Fruit fly (Drosophila melanogaster) whole organism, embryonic: Measurements from ENCODE around the gene mAcon1.

Source experiments
- ATbp ChIP-seq: fragments of 200-800 bp; sonication (Bioruptor generic); optimal IDR thresholded peaks from 2 replicates; lab custom pipeline; 2017; ENCODE audit warnings: missing biosample characterization, mild to moderate bottlenecking, missing genetic modification characterization, missing genetic modification reagents
- Abd-B ChIP-seq: fragments of 200-800 bp; sonication (Bioruptor generic); optimal IDR thresholded peaks from 2 replicates; lab custom pipeline; 2018; ENCODE audit warnings: missing biosample characterization, mild to moderate bottlenecking, missing genetic modification characterization, moderate library complexity
- CG11560 ChIP-seq: fragments of 200-800 bp; sonication (Bioruptor generic); IDR thresholded peaks from 3 replicates; pipeline ENCODE4 v1.3.6; 2022; ENCODE audit warnings: missing biosample characterization, missing genetic modification characterization
- CG1529 ChIP-seq: fragments of 200-800 bp; sonication (Bioruptor generic); optimal IDR thresholded peaks from 3 replicates; lab custom pipeline; 2018; ENCODE audit warnings: missing biosample characterization, missing genetic modification characterization
- CG1603 ChIP-seq: fragments of 200-800 bp; sonication (Bioruptor generic); optimal IDR thresholded peaks from 2 replicates; lab custom pipeline; 2019; ENCODE audit warnings: missing biosample characterization, mild to moderate bottlenecking, missing genetic modification characterization, moderate library complexity
- CG16779 ChIP-seq: fragments of 200-800 bp; sonication (Bioruptor generic); IDR thresholded peaks from 2 replicates; pipeline ENCODE4 v1.3.6; 2022; ENCODE audit warnings: missing biosample characterization, missing genetic modification characterization
- CG17186 ChIP-seq: fragments of 200-800 bp; sonication (Bioruptor generic); optimal IDR thresholded peaks from 3 replicates; lab custom pipeline; 2017; ENCODE audit warnings: missing biosample characterization, missing genetic modification reagents, missing genetic modification characterization
- CG17385 ChIP-seq: fragments of 200-800 bp; sonication (Bioruptor generic); optimal IDR thresholded peaks from 3 replicates; lab custom pipeline; 2018; ENCODE audit warnings: missing biosample characterization, mild to moderate bottlenecking, missing genetic modification characterization
- CG17829 ChIP-seq: fragments of 200-800 bp; optimal IDR thresholded peaks from 2 replicates; lab custom pipeline; 2019; ENCODE audit warnings: missing biosample characterization, mild to moderate bottlenecking, missing genetic modification characterization, moderate library complexity
- CG2120 ChIP-seq: fragments of 200-800 bp; sonication (Bioruptor generic); optimal IDR thresholded peaks from 3 replicates; lab custom pipeline; 2016; ENCODE audit warnings: missing biosample characterization, missing genetic modification characterization
- CG2202 ChIP-seq: fragments of 200-800 bp; sonication (Bioruptor generic); optimal IDR thresholded peaks from 2 replicates; lab custom pipeline; 2018; ENCODE audit warnings: missing biosample characterization, mild to moderate bottlenecking, missing genetic modification characterization
- CG31441 ChIP-seq: fragments of 200-800 bp; sonication (Bioruptor generic); IDR thresholded peaks from 2 replicates; pipeline ENCODE4 v1.3.6; 2022; ENCODE audit warnings: missing biosample characterization, missing genetic modification characterization
- CG33557 ChIP-seq: fragments of 200-800 bp; sonication (Bioruptor generic); optimal IDR thresholded peaks from 2 replicates; lab custom pipeline; 2019; ENCODE audit warnings: missing biosample characterization, mild to moderate bottlenecking, missing genetic modification characterization, moderate library complexity
- CG3995 ChIP-seq: fragments of 200-800 bp; sonication (Bioruptor generic); optimal IDR thresholded peaks from 3 replicates; lab custom pipeline; 2016; ENCODE audit warnings: missing biosample characterization, missing genetic modification characterization
- CG4328 ChIP-seq: fragments of 200-800 bp; sonication (Bioruptor generic); optimal IDR thresholded peaks from 3 replicates; lab custom pipeline; 2017; ENCODE audit warnings: missing biosample characterization, missing genetic modification reagents, missing genetic modification characterization
- CG5180 ChIP-seq: fragments of 200-800 bp; sonication (Bioruptor generic); optimal IDR thresholded peaks from 3 replicates; lab custom pipeline; 2017; ENCODE audit warnings: missing biosample characterization, missing genetic modification characterization, mild to moderate bottlenecking, moderate library complexity, missing genetic modification reagents
- CG9932 ChIP-seq: fragments of 200-800 bp; sonication (Bioruptor generic); IDR thresholded peaks from 2 replicates; pipeline ENCODE4 v1.3.6; 2022; ENCODE audit warnings: missing biosample characterization, missing genetic modification characterization
- Dad ChIP-seq: fragments of 200-800 bp; sonication (Bioruptor generic); optimal IDR thresholded peaks from 3 replicates; lab custom pipeline; 2016; ENCODE audit warnings: missing biosample characterization, missing genetic modification characterization
- Dll ChIP-seq: fragments of 200-800 bp; sonication (Bioruptor generic); IDR thresholded peaks from 4 replicates; pipeline ENCODE4 v1.3.6; 2022; ENCODE audit warnings: missing biosample characterization, missing genetic modification characterization; ENCODE audit not compliant: partially characterized antibody
- Dp ChIP-seq: fragments of 200-800 bp; sonication (Bioruptor generic); optimal IDR thresholded peaks from 2 replicates; lab custom pipeline; 2018; ENCODE audit warnings: missing biosample characterization, mild to moderate bottlenecking, missing genetic modification characterization, moderate library complexity
- Elba2 ChIP-seq: fragments of 200-800 bp; sonication (Bioruptor generic); optimal IDR thresholded peaks from 3 replicates; lab custom pipeline; 2016; ENCODE audit warnings: missing biosample characterization, missing genetic modification characterization
- Fer1 ChIP-seq: fragments of 200-800 bp; sonication (Bioruptor generic); optimal IDR thresholded peaks from 2 replicates; lab custom pipeline; 2017; ENCODE audit warnings: missing biosample characterization, mild to moderate bottlenecking, missing genetic modification characterization
- HmgZ ChIP-seq: fragments of 200-800 bp; sonication (Bioruptor generic); optimal IDR thresholded peaks from 2 replicates; lab custom pipeline; 2018; ENCODE audit warnings: missing biosample characterization, mild to moderate bottlenecking, missing genetic modification characterization
- Lhr ChIP-seq: fragments of 200-800 bp; sonication (Bioruptor generic); optimal IDR thresholded peaks from 3 replicates; lab custom pipeline; 2017; ENCODE audit warnings: mild to moderate bottlenecking, missing biosample characterization, missing genetic modification reagents, missing genetic modification characterization
- Nf-YB ChIP-seq: fragments of 200-800 bp; sonication (Bioruptor generic); optimal IDR thresholded peaks from 3 replicates; lab custom pipeline; 2019; ENCODE audit warnings: missing biosample characterization, mild to moderate bottlenecking, missing genetic modification characterization, moderate library complexity
- Nf-YC ChIP-seq: fragments of 200-800 bp; optimal IDR thresholded peaks from 3 replicates; lab custom pipeline; 2019; ENCODE audit warnings: missing biosample characterization, mild to moderate bottlenecking, missing genetic modification characterization, moderate library complexity
- PHDP ChIP-seq: fragments of 200-800 bp; sonication (Bioruptor generic); optimal IDR thresholded peaks from 3 replicates; lab custom pipeline; 2018; ENCODE audit warnings: missing biosample characterization, mild to moderate bottlenecking, missing genetic modification characterization, moderate library complexity
- Scr ChIP-seq: fragments of 200-800 bp; sonication (Bioruptor generic); IDR thresholded peaks from 2 replicates; pipeline ENCODE4 v1.3.6; 2022; ENCODE audit warnings: missing biosample characterization, missing genetic modification characterization; ENCODE audit not compliant: partially characterized antibody
- Trl ChIP-seq, 3 experiments: fragments of >200 bp in 2 of 3; fragments of 200-800 bp in 1 of 3; sonication (Bioruptor generic) in 1 of 3; optimal IDR thresholded peaks; 2 replicates in 1 of 3; 3 replicates in 2 of 3; lab custom pipeline; 2016 to 2017; ENCODE audit warnings: missing biosample characterization in 1 of 3, missing genetic modification characterization in 1 of 3
- ac ChIP-seq: fragments of 200-800 bp; sonication (Bioruptor generic); optimal IDR thresholded peaks from 3 replicates; lab custom pipeline; 2017; ENCODE audit warnings: missing biosample characterization, mild to moderate bottlenecking, missing genetic modification characterization
- ara ChIP-seq: fragments of 200-800 bp; sonication (Bioruptor generic); IDR thresholded peaks from 2 replicates; pipeline ENCODE4 v1.3.6; 2022; ENCODE audit warnings: missing biosample characterization, missing genetic modification characterization
- caup ChIP-seq: fragments of 200-800 bp; sonication (Bioruptor generic); optimal IDR thresholded peaks from 3 replicates; lab custom pipeline; 2017; ENCODE audit warnings: missing biosample characterization, mild to moderate bottlenecking, missing genetic modification characterization, moderate library complexity; ENCODE audit not compliant: severe bottlenecking
- chinmo ChIP-seq: fragments of 200-800 bp; sonication (Bioruptor generic); IDR thresholded peaks from 4 replicates; pipeline ENCODE4 v1.3.6; 2022; ENCODE audit warnings: missing biosample characterization, missing genetic modification characterization; ENCODE audit not compliant: partially characterized antibody
- crol ChIP-seq: fragments of 200-800 bp; sonication (Bioruptor generic); IDR thresholded peaks from 2 replicates; pipeline ENCODE4 v1.3.6; 2022; ENCODE audit warnings: missing biosample characterization, missing genetic modification characterization
- dan ChIP-seq: fragments of 200-800 bp; sonication (Bioruptor generic); IDR thresholded peaks from 2 replicates; pipeline ENCODE4 v1.3.6; 2022; ENCODE audit warnings: missing biosample characterization, missing genetic modification characterization
- dmrt11E ChIP-seq: fragments of 200-800 bp; sonication (Bioruptor generic); optimal IDR thresholded peaks from 3 replicates; lab custom pipeline; 2018; ENCODE audit warnings: missing biosample characterization, mild to moderate bottlenecking, missing genetic modification characterization, moderate library complexity
- eyg ChIP-seq: fragments of 200-800 bp; sonication (Bioruptor generic); optimal IDR thresholded peaks from 3 replicates; lab custom pipeline; 2016; ENCODE audit warnings: missing biosample characterization, missing genetic modification characterization
- gfzf ChIP-seq: fragments of 200-800 bp; sonication (Bioruptor generic); optimal IDR thresholded peaks from 2 replicates; lab custom pipeline; 2016; ENCODE audit warnings: missing biosample characterization, mild to moderate bottlenecking, missing genetic modification characterization, moderate library complexity
- hb ChIP-seq: fragments of 200-800 bp; sonication (Bioruptor generic); IDR thresholded peaks from 3 replicates; pipeline ENCODE4 v1.3.6; 2022; ENCODE audit warnings: missing biosample characterization, missing genetic modification characterization; ENCODE audit not compliant: partially characterized antibody
- lab ChIP-seq: fragments of 200-800 bp; sonication (Bioruptor generic); optimal IDR thresholded peaks from 3 replicates; lab custom pipeline; 2017; ENCODE audit warnings: missing biosample characterization, missing genetic modification characterization, mild to moderate bottlenecking, moderate library complexity, missing genetic modification reagents
- oc ChIP-seq: fragments of 200-800 bp; sonication (Bioruptor generic); optimal IDR thresholded peaks from 2 replicates; lab custom pipeline; 2018; ENCODE audit warnings: missing biosample characterization, mild to moderate bottlenecking, missing genetic modification characterization, moderate library complexity
- org-1 ChIP-seq: fragments of 200-800 bp; sonication (Bioruptor generic); optimal IDR thresholded peaks from 2 replicates; lab custom pipeline; 2017; ENCODE audit warnings: missing biosample characterization, missing genetic modification characterization
- row ChIP-seq: fragments of 200-800 bp; sonication (Bioruptor generic); IDR thresholded peaks from 3 replicates; pipeline ENCODE4 v1.3.6; 2022; ENCODE audit warnings: missing biosample characterization, missing genetic modification characterization
- schlank ChIP-seq: fragments of 200-800 bp; sonication (Bioruptor generic); optimal IDR thresholded peaks from 2 replicates; lab custom pipeline; 2018; ENCODE audit warnings: missing biosample characterization, mild to moderate bottlenecking, missing genetic modification characterization
- seq ChIP-seq: fragments of 200-800 bp; sonication (Bioruptor generic); IDR thresholded peaks from 2 replicates; pipeline ENCODE4 v1.3.6; 2022; ENCODE audit warnings: missing biosample characterization, missing genetic modification characterization
- twi ChIP-seq: fragments of 200-800 bp; optimal IDR thresholded peaks from 2 replicates; lab custom pipeline; 2019; ENCODE audit warnings: missing biosample characterization, mild to moderate bottlenecking, missing genetic modification characterization, moderate library complexity
- unc-4 ChIP-seq: fragments of 200-800 bp; sonication (Bioruptor generic); IDR thresholded peaks from 2 replicates; pipeline ENCODE4 v1.3.6; 2022; ENCODE audit warnings: missing biosample characterization, missing genetic modification characterization; ENCODE audit not compliant: partially characterized antibody

Gene mAcon1

DNA sequence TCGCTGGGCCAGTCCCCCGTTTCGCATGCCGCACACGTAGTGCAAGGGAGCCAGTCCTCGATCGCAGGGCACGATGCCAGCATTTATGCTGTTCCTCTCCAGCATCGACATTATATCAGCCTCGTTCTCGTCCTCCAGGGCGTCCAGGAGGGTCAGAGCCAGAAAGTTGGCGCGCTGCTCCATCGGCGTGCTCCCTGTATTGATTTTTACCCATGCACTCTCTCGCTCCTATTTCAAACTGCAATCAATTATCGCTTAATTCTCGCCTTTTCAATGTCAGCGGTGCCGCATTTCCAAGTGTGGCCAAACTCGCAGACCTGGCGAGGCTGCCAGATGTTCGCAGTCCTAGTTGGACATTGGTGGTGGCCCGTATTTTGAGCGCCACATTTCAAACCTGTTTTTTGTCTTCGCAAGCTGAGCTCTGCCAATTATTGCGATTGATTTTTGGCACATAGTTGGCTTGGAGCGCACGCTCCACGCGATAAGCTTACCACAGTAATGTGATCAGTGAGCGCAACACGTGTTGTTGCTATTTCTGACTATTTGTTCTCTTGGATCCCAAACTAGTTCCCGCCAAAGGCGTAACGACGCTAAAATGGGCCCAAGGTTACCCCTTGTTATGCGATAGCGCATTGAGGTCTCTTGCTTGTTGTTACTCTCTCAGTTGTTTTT lies 50.0 kb downstream of the mAcon1 start, which contains the start of gene CG8679 (continued):
- TF ChIP-seq Nf-YC (tag; lab: Kevin White, UChicago) (peak; percentile 34), unc-4 (peak; percentile 49), CG9932 (GFP tag; lab: Robert Waterston, UW) (0 out of 2 replicates have a peak, but pooled peaks have one; percentile 25), Trl (optimal IDR thresholded peaks at IDR 0.05; lab: Kevin White, UChicago) (peak in 1 of 2 experiments; percentile 48), Trl (GFP tag; optimal IDR thresholded peaks at IDR 0.05; lab: Kevin White, UChicago) (no peak), chinmo (GFP tag; lab: Robert Waterston, UW) (peak; percentile 98), Dp (peak; percentile 95), caup (peak; percentile 32), HmgZ (tag; lab: Kevin White, UChicago) (peak; percentile 60), CG33557 (GFP tag; lab: Kevin White, UChicago) (no peak), org-1 (GFP tag; lab: Kevin White, UChicago) (peak; percentile 40), gfzf (peak; percentile 80), Elba2 (GFP tag; lab: Kevin White, UChicago) (peak; percentile 67), Scr (GFP tag; lab: Robert Waterston, UW) (peak; percentile 46), CG4328 (GFP tag; lab: Kevin White, UChicago) (no peak), row (peak; percentile 40; the same call in 2 of the 3 replicates), lab (GFP tag; lab: Kevin White, UChicago) (peak; percentile 27), Fer1 (GFP tag; lab: Kevin White, UChicago) (peak; percentile 27), eyg (GFP tag; lab: Kevin White, UChicago) (no peak), Lhr (GFP tag; lab: Kevin White, UChicago) (peak; percentile 78)

DNA sequence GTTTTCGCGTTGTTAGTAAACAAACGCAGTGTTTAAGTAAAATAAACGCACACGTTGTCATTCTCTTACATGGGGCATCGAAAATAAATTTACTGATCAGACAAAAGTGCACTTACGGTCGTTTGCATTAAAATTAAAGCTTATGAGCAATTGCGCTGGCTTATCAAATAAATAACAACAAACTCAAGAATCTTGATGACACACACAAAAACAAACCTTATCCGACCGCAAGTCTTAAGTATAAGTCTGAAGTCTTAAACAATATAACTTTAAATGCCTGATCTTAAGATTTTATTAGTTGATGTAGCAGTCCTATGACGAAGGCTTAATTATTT lies 50.5 kb downstream of the mAcon1 start:
- TF ChIP-seq Nf-YB (GFP tag; lab: Kevin White, UChicago) (no peak), Abd-B (GFP tag; lab: Kevin White, UChicago) (no peak), CG31441 (GFP tag; lab: Robert Waterston, UW) (no peak), Dll (no peak), Dad (GFP tag; lab: Kevin White, UChicago) (no peak), CG11560 (tag; lab: Robert Waterston, UW) (no peak), ara (GFP tag; lab: Robert Waterston, UW) (0 out of 2 replicates have a peak, but pooled peaks have one; percentile 47), CG2120 (GFP tag; lab: Kevin White, UChicago) (no peak), crol (GFP tag; lab: Robert Waterston, UW) (no peak), CG17186 (no peak), ac (no peak), CG1603 (no peak), CG2202 (peak; percentile 34), twi (tag; lab: Kevin White, UChicago) (no peak), PHDP (peak; percentile 18), CG3995 (GFP tag; lab: Kevin White, UChicago) (no peak), CG33557 (GFP tag; lab: Kevin White, UChicago) (peak; percentile 19), hb (GFP tag; lab: Robert Waterston, UW) (no peak), dmrt11E (peak; percentile 9), CG16779 (no peak), CG5180 (GFP tag; lab: Kevin White, UChicago) (peak; percentile 21), CG1529 (GFP tag; lab: Kevin White, UChicago) (peak; percentile 15), chinmo (GFP tag; lab: Robert Waterston, UW) (no peak), oc (tag; lab: Kevin White, UChicago) (no peak), dan (GFP tag; lab: Robert Waterston, UW) (no peak), CG17829 (tag; lab: Kevin White, UChicago) (no peak), schlank (tag; lab: Kevin White, UChicago) (no peak), Fer1 (GFP tag; lab: Kevin White, UChicago) (peak; percentile 3), seq (GFP tag; lab: Robert Waterston, UW) (no peak), ATbp (GFP tag; lab: Kevin White, UChicago) (peak; percentile 27), CG17385 (no peak)
